Worm (Caenorhabditis elegans) whole organism, mixed stage, embryonic: ENCODE data around the gene C25B8.8.

Experiments used
- M03D4.4 ChIP-seq: sonication (generic microtip); optimal IDR thresholded peaks from 2 replicates; lab custom pipeline; 2017; ENCODE audit warnings: mild to moderate bottlenecking, missing genetic modification characterization, missing compliant biosample characterization
- blmp-1 ChIP-seq: fragments of 150-350 bp; optimal IDR thresholded peaks from 2 replicates; lab custom pipeline; 2014; ENCODE audit warnings: missing biosample characterization, missing genetic modification characterization
- ceh-39 ChIP-seq: fragments of 150-350 bp; optimal IDR thresholded peaks from 2 replicates; lab custom pipeline; 2014; ENCODE audit warnings: missing biosample characterization, missing genetic modification characterization
- ceh-43 ChIP-seq: fragments of 200-800 bp; sonication (Bioruptor generic); optimal IDR thresholded peaks from 2 replicates; lab custom pipeline; 2018; ENCODE audit warnings: mild to moderate bottlenecking, missing genetic modification characterization, moderate library complexity, missing compliant biosample characterization
- ceh-83 ChIP-seq: fragments of 200-800 bp; sonication (Bioruptor generic); optimal IDR thresholded peaks from 2 replicates; lab custom pipeline; 2018; ENCODE audit warnings: mild to moderate bottlenecking, missing genetic modification characterization, missing compliant biosample characterization
- ces-1 ChIP-seq: fragments of 150-350 bp; optimal IDR thresholded peaks from 2 replicates; lab custom pipeline; 2014; ENCODE audit warnings: missing biosample characterization, missing genetic modification reagents, missing genetic modification characterization
- cnd-1 ChIP-seq: fragments of 200-800 bp; sonication (Bioruptor generic); optimal IDR thresholded peaks from 2 replicates; lab custom pipeline; 2018; ENCODE audit warnings: mild to moderate bottlenecking, missing genetic modification characterization, missing compliant biosample characterization
- flh-1 ChIP-seq: fragments of 200-800 bp; sonication (Bioruptor generic); optimal IDR thresholded peaks from 2 replicates; lab custom pipeline; 2018; ENCODE audit warnings: mild to moderate bottlenecking, missing genetic modification characterization, moderate library complexity, missing compliant biosample characterization
- ham-2 ChIP-seq: fragments of 200-800 bp; sonication (Bioruptor generic); optimal IDR thresholded peaks from 2 replicates; lab custom pipeline; 2018; ENCODE audit warnings: mild to moderate bottlenecking, missing genetic modification characterization, missing compliant biosample characterization
- hlh-1 ChIP-seq: fragments of 150-350 bp; optimal IDR thresholded peaks from 2 replicates; lab custom pipeline; 2014; ENCODE audit warnings: missing biosample characterization, missing genetic modification reagents, missing genetic modification characterization
- lin-13 ChIP-seq: fragments of 150-350 bp; optimal IDR thresholded peaks from 2 replicates; lab custom pipeline; 2014; ENCODE audit warnings: missing biosample characterization, missing genetic modification characterization
- lin-32 ChIP-seq: fragments of 200-800 bp; sonication (Bioruptor generic); optimal IDR thresholded peaks from 2 replicates; lab custom pipeline; 2018; ENCODE audit warnings: mild to moderate bottlenecking, missing genetic modification characterization, missing compliant biosample characterization
- lsy-2 ChIP-seq: fragments of 150-350 bp; optimal IDR thresholded peaks from 2 replicates; lab custom pipeline; 2014; ENCODE audit warnings: missing biosample characterization, missing genetic modification characterization
- mab-5 ChIP-seq: fragments of 150-350 bp; optimal IDR thresholded peaks from 2 replicates; lab custom pipeline; 2014; ENCODE audit warnings: missing biosample characterization, missing genetic modification characterization
- mep-1 ChIP-seq: fragments of 150-350 bp; optimal IDR thresholded peaks from 2 replicates; lab custom pipeline; 2017; ENCODE audit warnings: missing biosample characterization, missing genetic modification reagents, missing genetic modification characterization, inconsistent platforms
- mls-2 ChIP-seq: sonication (generic microtip); optimal IDR thresholded peaks from 2 replicates; lab custom pipeline; 2016; ENCODE audit warnings: mild to moderate bottlenecking, missing genetic modification characterization, moderate library complexity, missing compliant biosample characterization
- nhr-12 ChIP-seq: fragments of 150-350 bp; optimal IDR thresholded peaks from 2 replicates; lab custom pipeline; 2014; ENCODE audit warnings: missing biosample characterization, missing genetic modification characterization
- nhr-2 ChIP-seq: fragments of 150-350 bp; optimal IDR thresholded peaks from 2 replicates; lab custom pipeline; 2014; ENCODE audit warnings: missing biosample characterization, missing genetic modification characterization
- nhr-237 ChIP-seq: fragments of 150-350 bp; optimal IDR thresholded peaks from 2 replicates; lab custom pipeline; 2014; ENCODE audit warnings: missing biosample characterization, missing genetic modification characterization
- nhr-76 ChIP-seq: sonication (generic microtip); optimal IDR thresholded peaks from 2 replicates; lab custom pipeline; 2017; ENCODE audit warnings: missing biosample characterization, missing genetic modification characterization
- pha-4 ChIP-seq: fragments of 150-350 bp; optimal IDR thresholded peaks from 2 replicates; lab custom pipeline; 2018; ENCODE audit warnings: missing biosample characterization, missing genetic modification reagents, missing genetic modification characterization
- sem-2 ChIP-seq: fragments of 200-800 bp; sonication (Bioruptor generic); optimal IDR thresholded peaks from 2 replicates; lab custom pipeline; 2018; ENCODE audit warnings: mild to moderate bottlenecking, missing genetic modification characterization, missing compliant biosample characterization
- sptf-1 ChIP-seq: sonication (generic microtip); optimal IDR thresholded peaks from 2 replicates; lab custom pipeline; 2017; ENCODE audit warnings: mild to moderate bottlenecking, missing genetic modification characterization, moderate library complexity, missing compliant biosample characterization
- unc-120 ChIP-seq: sonication (generic microtip); optimal IDR thresholded peaks from 2 replicates; lab custom pipeline; 2017; ENCODE audit warnings: missing genetic modification characterization, missing compliant biosample characterization; ENCODE audit not compliant: poor library complexity, severe bottlenecking
- unc-39 ChIP-seq: fragments of 150-350 bp; optimal IDR thresholded peaks from 2 replicates; lab custom pipeline; 2014; ENCODE audit warnings: missing biosample characterization, missing genetic modification characterization
- unc-62 ChIP-seq: fragments of 150-350 bp; optimal IDR thresholded peaks from 2 replicates; lab custom pipeline; 2014; ENCODE audit warnings: missing biosample characterization, missing genetic modification reagents, missing genetic modification characterization
- zip-8 ChIP-seq: fragments of 150-350 bp; optimal IDR thresholded peaks from 2 replicates; lab custom pipeline; 2014; ENCODE audit warnings: missing biosample characterization, missing genetic modification characterization

The C25B8.8 gene

ce11 chrX:6656251-6656650 lies 46.4 kb downstream of the C25B8.8 start:
- TF ChIP-seq mep-1 (tag; lab: Kevin White, UChicago) (no peak), unc-120 (tag; lab: Kevin White, UChicago) (no peak), ham-2 (GFP tag; lab: Kevin White, UChicago) (no peak), hlh-1 (tag; lab: Kevin White, UChicago) (no peak), ceh-83 (GFP tag; lab: Kevin White, UChicago) (no peak)

- no peak for TF ChIP-seq cnd-1 (tag; lab: Kevin White, UChicago)
- TF ChIP-seq nhr-2 (tag; lab: Kevin White, UChicago) = no peak
- TF ChIP-seq ceh-43 (GFP tag; lab: Kevin White, UChicago) = no peak
- TF ChIP-seq nhr-12 = no peak
- no peak for TF ChIP-seq ceh-83 (GFP tag; lab: Kevin White, UChicago)
These were observed 47.0 kb downstream of the C25B8.8 start for ce11 chrX:6656770-6657169.

- TF ChIP-seq sptf-1 (tag; lab: Kevin White, UChicago) = no peak
- TF ChIP-seq nhr-12 = no peak
- TF ChIP-seq unc-39 = no peak
- TF ChIP-seq mab-5 (tag; lab: Kevin White, UChicago) = no peak
- no peak for TF ChIP-seq blmp-1
- no peak for TF ChIP-seq unc-62 (GFP tag; lab: Kevin White, UChicago)
- TF ChIP-seq ceh-83 (GFP tag; lab: Kevin White, UChicago) = no peak
- TF ChIP-seq flh-1 (GFP tag; lab: Kevin White, UChicago) = no peak
- no peak for TF ChIP-seq nhr-237 (tag; lab: Kevin White, UChicago)
- TF ChIP-seq zip-8 (tag; lab: Kevin White, UChicago) = no peak
- no peak for TF ChIP-seq lin-13 (tag; lab: Kevin White, UChicago)
- no peak for TF ChIP-seq ces-1 (GFP tag; lab: Kevin White, UChicago)
- no peak for TF ChIP-seq nhr-76
- no peak for TF ChIP-seq lsy-2
- TF ChIP-seq M03D4.4 (tag; lab: Kevin White, UChicago) = no peak
- no peak for TF ChIP-seq ceh-43 (GFP tag; lab: Kevin White, UChicago)
- no peak for TF ChIP-seq lin-32
- TF ChIP-seq mep-1 (tag; lab: Kevin White, UChicago) = no peak
- no peak for TF ChIP-seq pha-4 (tag; lab: Kevin White, UChicago)
These were observed 52.5 kb downstream of the C25B8.8 start for ce11 chrX:6662267-6662666.

ce11 chrX:6663780-6664437 lies 54.1 kb downstream of the C25B8.8 start:
- no peak for TF ChIP-seq ceh-39
- TF ChIP-seq flh-1 (GFP tag; lab: Kevin White, UChicago) = no peak
- TF ChIP-seq sem-2 = no peak
- no peak for TF ChIP-seq unc-62 (GFP tag; lab: Kevin White, UChicago)
- TF ChIP-seq ces-1 (GFP tag; lab: Kevin White, UChicago) = no peak
- TF ChIP-seq mls-2 = no peak
- TF ChIP-seq sptf-1 (tag; lab: Kevin White, UChicago) = no peak
- no peak for TF ChIP-seq lin-32
- no peak for TF ChIP-seq ceh-43 (GFP tag; lab: Kevin White, UChicago)
- TF ChIP-seq zip-8 (tag; lab: Kevin White, UChicago) = no peak
- TF ChIP-seq, all 35 proteins: peak for 0
